ENCODE assay signal across 1 fruit fly cellular context in the genomic region with DNA sequence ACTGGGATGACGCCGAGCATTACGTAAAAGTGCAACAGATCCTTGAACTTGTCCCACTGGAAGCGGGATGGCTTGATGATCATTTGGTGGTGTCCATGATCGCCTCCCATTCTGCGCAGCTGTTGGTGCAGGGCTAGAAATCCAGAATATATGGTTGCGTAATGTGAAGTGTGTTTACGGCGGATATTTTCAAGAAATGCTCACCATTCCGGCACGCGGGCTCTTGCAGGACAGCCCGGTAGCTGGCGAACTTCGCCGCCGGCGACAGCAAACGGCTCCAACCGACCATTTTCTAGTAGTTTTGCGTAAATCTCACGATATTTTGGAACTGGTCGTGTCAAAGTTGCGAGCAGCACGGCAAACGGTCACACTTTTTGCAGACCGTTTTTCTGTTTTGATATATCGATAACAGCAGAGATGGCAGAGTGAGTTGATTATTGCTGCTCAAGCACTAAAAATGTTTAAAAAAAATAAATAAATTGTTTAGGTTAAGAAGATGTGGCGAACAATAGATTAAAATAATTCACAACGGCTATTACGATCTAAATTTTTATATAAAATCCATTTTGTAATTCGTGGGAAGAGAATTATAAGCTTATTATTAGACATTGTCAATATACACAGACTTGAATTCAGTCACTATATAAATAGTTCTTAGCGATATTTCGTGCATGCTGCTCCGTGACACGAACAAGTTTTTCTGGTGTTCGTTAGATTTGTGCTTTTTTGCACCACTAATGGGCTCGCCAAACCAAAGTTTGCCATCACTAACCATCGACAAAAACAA.
TF ChIP-seq lines count a peak whose summit lies in the region.

A gene (minus strand): TSS at position 472 of the 787 bp plus-strand sequence.
A gene (plus strand): TSS at position 756 of the 787 bp plus-strand sequence.

TF ChIP-seq in whole organism, embryonic, 481 proteins besides CTCF, POLR2A, EP300 and RAD21 (continued from another document and continues in another):
- TF ChIP-seq CG17829 (tag; optimal IDR thresholded peaks at IDR 0.05; lab: Kevin White, UChicago) (peak; percentile 82), Dfd (GFP tag; optimal IDR thresholded peaks at IDR 0.05; lab: Kevin White, UChicago) (no peak), Xrp1 (GFP tag; IDR thresholded peaks at IDR 0.05; lab: Robert Waterston, UW) (peak; percentile 58; the same call in 1 of the 2 replicates), dm (GFP tag; optimal IDR thresholded peaks at IDR 0.05; lab: Kevin White, UChicago) (peak; percentile 58), sens-2 (GFP tag; IDR thresholded peaks at IDR 0.05; lab: Robert Waterston, UW) (no peak; the same call in 1 of the 2 replicates), Gug (GFP tag; IDR thresholded peaks at IDR 0.05; lab: Robert Waterston, UW) (peak; percentile 72; the same call in 2 of the 4 replicates), Chrac-16 (GFP tag; optimal IDR thresholded peaks at IDR 0.05; lab: Kevin White, UChicago) (peak; percentile 76), CG6654 (GFP tag; optimal IDR thresholded peaks at IDR 0.05; lab: Kevin White, UChicago) (peak; percentile 36), CG8359 (GFP tag; optimal IDR thresholded peaks at IDR 0.05; lab: Kevin White, UChicago; ENCODE audit: borderline replicate concordance) (no peak), CG17359 (tag; optimal IDR thresholded peaks at IDR 0.05; lab: Kevin White, UChicago) (peak; percentile 68), Spps (tag; optimal IDR thresholded peaks at IDR 0.05; lab: Kevin White, UChicago) (peak; percentile 2), Poxn (GFP tag; IDR thresholded peaks at IDR 0.05; lab: Robert Waterston, UW) (peak; percentile 64; the same call in 1 of the 2 replicates), tx (GFP tag; optimal IDR thresholded peaks at IDR 0.05; lab: Kevin White, UChicago) (peak; percentile 45), dmrt99B (tag; optimal IDR thresholded peaks at IDR 0.05; lab: Kevin White, UChicago) (peak; percentile 67), pnt (GFP tag; optimal IDR thresholded peaks at IDR 0.05; lab: Kevin White, UChicago) (peak; percentile 51), Dbx (GFP tag; IDR thresholded peaks at IDR 0.05; lab: Robert Waterston, UW) (peak; percentile 83), tin (GFP tag; optimal IDR thresholded peaks at IDR 0.05; lab: Kevin White, UChicago) (peak; percentile 77), Stat92E (GFP tag; optimal IDR thresholded peaks at IDR 0.05; lab: Kevin White, UChicago) (peak in 1 of 3 experiments; percentile 1), CG12155 (GFP tag; optimal IDR thresholded peaks at IDR 0.05; lab: Kevin White, UChicago) (peak; percentile 84), Asciz (GFP tag; optimal IDR thresholded peaks at IDR 0.05; lab: Kevin White, UChicago) (no peak), CG13123 (GFP tag; optimal IDR thresholded peaks at IDR 0.05; lab: Kevin White, UChicago) (peak; percentile 62), dati (GFP tag; IDR thresholded peaks at IDR 0.05; lab: Robert Waterston, UW) (no peak), CG2875 (GFP tag; optimal IDR thresholded peaks at IDR 0.05; lab: Kevin White, UChicago) (no peak), trh (GFP tag; optimal IDR thresholded peaks at IDR 0.05; lab: Kevin White, UChicago) (peak; percentile 44), CG8281 (tag; optimal IDR thresholded peaks at IDR 0.05; lab: Kevin White, UChicago) (peak; percentile 2), inv (GFP tag; IDR thresholded peaks at IDR 0.05; lab: Robert Waterston, UW; ENCODE audit: partially characterized antibody) (peak; percentile 97), CG31365 (tag; optimal IDR thresholded peaks at IDR 0.05; lab: Kevin White, UChicago) (no peak), CG11398 (GFP tag; optimal IDR thresholded peaks at IDR 0.05; lab: Kevin White, UChicago) (peak; percentile 42), ind (GFP tag; optimal IDR thresholded peaks at IDR 0.05; lab: Kevin White, UChicago) (peak; percentile 83), bcd (GFP tag; optimal IDR thresholded peaks at IDR 0.05; lab: Kevin White, UChicago) (peak; percentile 78), Elba2 (GFP tag; optimal IDR thresholded peaks at IDR 0.05; lab: Kevin White, UChicago) (peak; percentile 35), Atf3 (GFP tag; optimal IDR thresholded peaks at IDR 0.05; lab: Kevin White, UChicago) (peak; percentile 7), CG14014 (GFP tag; IDR thresholded peaks at IDR 0.05; lab: Robert Waterston, UW) (peak; percentile 61; the same call in 1 of the 2 replicates), CoRest (tag; optimal IDR thresholded peaks at IDR 0.05; lab: Kevin White, UChicago) (peak; percentile 90), scrt (GFP tag; optimal IDR thresholded peaks at IDR 0.05; lab: Kevin White, UChicago) (no peak), sc (optimal IDR thresholded peaks at IDR 0.05; lab: Kevin White, UChicago) (no peak), sc (GFP tag; optimal IDR thresholded peaks at IDR 0.05; lab: Kevin White, UChicago) (peak; percentile 47), ATbp (GFP tag; optimal IDR thresholded peaks at IDR 0.05; lab: Kevin White, UChicago) (no peak), CG6854 (GFP tag; optimal IDR thresholded peaks at IDR 0.05; lab: Kevin White, UChicago) (no peak), TFAM (GFP tag; optimal IDR thresholded peaks at IDR 0.05; lab: Kevin White, UChicago) (no peak), MESR4 (GFP tag; optimal IDR thresholded peaks at IDR 0.05; lab: Kevin White, UChicago) (peak; percentile 78), klu (GFP tag; IDR thresholded peaks at IDR 0.05; lab: Robert Waterston, UW) (peak; percentile 71), tna (GFP tag; IDR thresholded peaks at IDR 0.05; lab: Robert Waterston, UW; ENCODE audit: partially characterized antibody) (peak; percentile 77), sim (GFP tag; IDR thresholded peaks at IDR 0.05; lab: Robert Waterston, UW) (no peak), HLHmδ (GFP tag; optimal IDR thresholded peaks at IDR 0.05; lab: Kevin White, UChicago) (no peak), CG10979 (tag; optimal IDR thresholded peaks at IDR 0.05; lab: Kevin White, UChicago) (peak; percentile 56), Vsx1 (GFP tag; optimal IDR thresholded peaks at IDR 0.05; lab: Kevin White, UChicago) (peak; percentile 62), CG4820 (GFP tag; optimal IDR thresholded peaks at IDR 0.05; lab: Kevin White, UChicago) (peak; percentile 76), NK7.1 (GFP tag; optimal IDR thresholded peaks at IDR 0.05; lab: Kevin White, UChicago) (peak; percentile 50), p53 (GFP tag; optimal IDR thresholded peaks at IDR 0.05; lab: Kevin White, UChicago) (no peak), CG9727 (GFP tag; optimal IDR thresholded peaks at IDR 0.05; lab: Kevin White, UChicago) (peak; percentile 79), mld (GFP tag; IDR thresholded peaks at IDR 0.05; lab: Robert Waterston, UW; ENCODE audit: partially characterized antibody) (peak; percentile 69; the same call in 2 of the 3 replicates), Doc2 (GFP tag; IDR thresholded peaks at IDR 0.05; lab: Robert Waterston, UW) (no peak), ab (GFP tag; optimal IDR thresholded peaks at IDR 0.05; lab: Kevin White, UChicago) (no peak), maf-S (GFP tag; optimal IDR thresholded peaks at IDR 0.05; lab: Kevin White, UChicago) (peak; percentile 68), tio (GFP tag; optimal IDR thresholded peaks at IDR 0.05; lab: Kevin White, UChicago) (peak; percentile 72), Hr51 (GFP tag; optimal IDR thresholded peaks at IDR 0.05; lab: Kevin White, UChicago) (peak; percentile 71 to 76), cas (GFP tag; IDR thresholded peaks at IDR 0.05; lab: Robert Waterston, UW) (0 out of 2 replicates have a peak, but pooled peaks have one; percentile 44), Blimp-1 (GFP tag; optimal IDR thresholded peaks at IDR 0.05; lab: Kevin White, UChicago) (peak; percentile 56), Neu2 (GFP tag; optimal IDR thresholded peaks at IDR 0.05; lab: Kevin White, UChicago; ENCODE audit: borderline replicate concordance) (peak; percentile 85), CG33213 (GFP tag; optimal IDR thresholded peaks at IDR 0.05; lab: Kevin White, UChicago) (peak; percentile 61), Ets65A (GFP tag; lab: Kevin White, UChicago) (peak; percentile 95), Awh (GFP tag; IDR thresholded peaks at IDR 0.05; lab: Robert Waterston, UW) (no peak), wor (GFP tag; IDR thresholded peaks at IDR 0.05; lab: Robert Waterston, UW) (peak; percentile 33; the same call in 1 of the 2 replicates), Nf-YC (tag; optimal IDR thresholded peaks at IDR 0.05; lab: Kevin White, UChicago) (peak; percentile 71), CG30020 (tag; optimal IDR thresholded peaks at IDR 0.05; lab: Kevin White, UChicago) (peak; percentile 77), yki (optimal IDR thresholded peaks at IDR 0.05; lab: Kevin White, UChicago) (no peak), shn (GFP tag; optimal IDR thresholded peaks at IDR 0.05; lab: Kevin White, UChicago) (peak; percentile 69), Xbp1 (GFP tag; optimal IDR thresholded peaks at IDR 0.05; lab: Kevin White, UChicago) (peak; percentile 83), CG31441 (GFP tag; IDR thresholded peaks at IDR 0.05; lab: Robert Waterston, UW) (peak; percentile 82; the same call in 1 of the 2 replicates), pita (GFP tag; optimal IDR thresholded peaks at IDR 0.05; lab: Kevin White, UChicago) (no peak), CG11695 (GFP tag; IDR thresholded peaks at IDR 0.05; lab: Robert Waterston, UW) (peak; percentile 55; the same call in 2 of the 3 replicates), fd3F (GFP tag; optimal IDR thresholded peaks at IDR 0.05; lab: Kevin White, UChicago) (peak; percentile 71), CG11696 (GFP tag; IDR thresholded peaks at IDR 0.05; lab: Robert Waterston, UW) (no peak), CG2889 (GFP tag; IDR thresholded peaks at IDR 0.05; lab: Robert Waterston, UW) (no peak), CG14965 (GFP tag; optimal IDR thresholded peaks at IDR 0.05; lab: Kevin White, UChicago; ENCODE audit: borderline replicate concordance) (no peak), Hr3 (GFP tag; optimal IDR thresholded peaks at IDR 0.05; lab: Kevin White, UChicago) (peak; percentile 81), CG10321 (GFP tag; IDR thresholded peaks at IDR 0.05; lab: Robert Waterston, UW) (no peak), otp (GFP tag; IDR thresholded peaks at IDR 0.05; lab: Robert Waterston, UW) (0 out of 3 replicates have a peak, but pooled peaks have one; percentile 20), D (optimal IDR thresholded peaks at IDR 0.05; lab: Kevin White, UChicago) (no peak), D (GFP tag; optimal IDR thresholded peaks at IDR 0.05; lab: Kevin White, UChicago) (peak; percentile 34), twi (tag; optimal IDR thresholded peaks at IDR 0.05; lab: Kevin White, UChicago) (peak; percentile 54), toy (GFP tag; IDR thresholded peaks at IDR 0.05; lab: Robert Waterston, UW) (peak; percentile 42; the same call in 1 of the 2 replicates), nmo (GFP tag; optimal IDR thresholded peaks at IDR 0.05; lab: Kevin White, UChicago) (peak; percentile 89), tll (GFP tag; optimal IDR thresholded peaks at IDR 0.05; lab: Kevin White, UChicago) (no peak), gcm2 (GFP tag; optimal IDR thresholded peaks at IDR 0.05; lab: Kevin White, UChicago) (no peak), Bdp1 (GFP tag; optimal IDR thresholded peaks at IDR 0.05; lab: Kevin White, UChicago) (peak; percentile 7), Opbp (GFP tag; IDR thresholded peaks at IDR 0.05; lab: Robert Waterston, UW; ENCODE audit: partially characterized antibody) (peak; percentile 85), CG8765 (GFP tag; IDR thresholded peaks at IDR 0.05; lab: Robert Waterston, UW) (no peak), zen (tag; optimal IDR thresholded peaks at IDR 0.05; lab: Kevin White, UChicago) (peak; percentile 54), lola (GFP tag; optimal IDR thresholded peaks at IDR 0.05; lab: Kevin White, UChicago) (peak in 1 of 3 experiments; percentile 81), CG3407 (GFP tag; optimal IDR thresholded peaks at IDR 0.05; lab: Kevin White, UChicago) (peak; percentile 49), h (optimal IDR thresholded peaks at IDR 0.05; lab: Kevin White, UChicago) (no peak), CG4707 (GFP tag; optimal IDR thresholded peaks at IDR 0.05; lab: Kevin White, UChicago) (no peak), CG4617 (GFP tag; optimal IDR thresholded peaks at IDR 0.05; lab: Kevin White, UChicago; ENCODE audit: borderline replicate concordance) (peak; percentile 28), CG6272 (GFP tag; IDR thresholded peaks at IDR 0.05; lab: Robert Waterston, UW) (peak; percentile 83; the same call in 1 of the 2 replicates), Hmx (GFP tag; optimal IDR thresholded peaks at IDR 0.05; lab: Kevin White, UChicago) (peak; percentile 38), grau (tag; optimal IDR thresholded peaks at IDR 0.05; lab: Kevin White, UChicago) (peak; percentile 77), Lhr (GFP tag; optimal IDR thresholded peaks at IDR 0.05; lab: Kevin White, UChicago) (peak; percentile 74), CG3847 (GFP tag; IDR thresholded peaks at IDR 0.05; lab: Robert Waterston, UW) (peak; percentile 83), schlank (tag; optimal IDR thresholded peaks at IDR 0.05; lab: Kevin White, UChicago) (no peak), trem (tag; optimal IDR thresholded peaks at IDR 0.05; lab: Kevin White, UChicago) (peak; percentile 76), CG10431 (GFP tag; optimal IDR thresholded peaks at IDR 0.05; lab: Kevin White, UChicago) (peak; percentile 36), Ada2b (GFP tag; IDR thresholded peaks at IDR 0.05; lab: Robert Waterston, UW) (peak; percentile 43), HmgZ (tag; optimal IDR thresholded peaks at IDR 0.05; lab: Kevin White, UChicago) (peak; percentile 72), Hsf (GFP tag; optimal IDR thresholded peaks at IDR 0.05; lab: Kevin White, UChicago) (peak; percentile 80), HLH3B (GFP tag; IDR thresholded peaks at IDR 0.05; lab: Robert Waterston, UW) (peak; percentile 51; the same call in 1 of the 2 replicates), run (tag; optimal IDR thresholded peaks at IDR 0.05; lab: Kevin White, UChicago) (peak; percentile 17), her (GFP tag; optimal IDR thresholded peaks at IDR 0.05; lab: Kevin White, UChicago) (no peak), CG17328 (GFP tag; IDR thresholded peaks at IDR 0.05; lab: Robert Waterston, UW) (peak; percentile 20; the same call in 1 of the 2 replicates), CG14710 (tag; optimal IDR thresholded peaks at IDR 0.05; lab: Kevin White, UChicago) (peak; percentile 89), CG2199 (GFP tag; IDR thresholded peaks at IDR 0.05; lab: Robert Waterston, UW) (no peak), Dek (tag; optimal IDR thresholded peaks at IDR 0.05; lab: Kevin White, UChicago) (peak; percentile 67), CG1792 (GFP tag; optimal IDR thresholded peaks at IDR 0.05; lab: Kevin White, UChicago) (peak; percentile 17), croc (GFP tag; conservative IDR thresholded peaks at IDR 0.05; lab: Robert Waterston, UW) (peak; percentile 64), grn (GFP tag; optimal IDR thresholded peaks at IDR 0.05; lab: Kevin White, UChicago) (peak; percentile 8), lilli (GFP tag; optimal IDR thresholded peaks at IDR 0.05; lab: Kevin White, UChicago) (peak; percentile 87), lbe (GFP tag; optimal IDR thresholded peaks at IDR 0.05; lab: Kevin White, UChicago) (peak; percentile 30)
